Worm (Caenorhabditis elegans): ENCODE measurements around the gene Y11D7A.9.

Y11D7A.9 gene

ce11 chrIV:9224825-9225224 is 31.1 kb downstream of the Y11D7A.9 start, which contains the start of gene C46C2.3:
C46C2.3 (plus strand) TSS chrIV:9225125.
- TF ChIP-seq med-1 (GFP tag; optimal IDR thresholded peaks at IDR 0.05; ENCODE audit: insufficient read depth) (no peak), cog-1 (tag; optimal IDR thresholded peaks at IDR 0.05) (no peak), tab-1 (GFP tag; IDR thresholded peaks at IDR 0.05) (no peak), flt-1 (GFP tag; IDR thresholded peaks at IDR 0.05) (no peak)

DNA sequence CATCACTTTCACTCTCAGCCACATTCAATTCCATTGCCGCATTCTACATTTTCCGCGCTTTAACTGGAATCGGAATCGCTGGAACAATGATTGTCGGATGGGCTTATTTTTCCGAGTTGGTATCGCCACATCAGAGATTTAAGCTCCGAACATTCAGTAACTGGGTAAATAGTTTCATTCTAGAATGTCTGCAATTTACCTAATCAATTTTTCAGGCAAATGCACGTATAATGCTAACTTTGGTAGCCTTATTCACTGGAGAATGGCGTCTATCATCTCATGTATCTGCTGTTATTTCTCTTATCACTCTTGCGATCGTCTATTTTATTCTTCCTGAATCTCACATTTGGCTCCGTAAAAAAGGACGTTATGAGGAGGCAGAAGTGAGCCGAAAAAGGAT is 37.5 kb downstream of the Y11D7A.9 start:
- no peak for TF ChIP-seq tab-1 (GFP tag; IDR thresholded peaks at IDR 0.05)
- no peak for TF ChIP-seq med-1 (GFP tag; optimal IDR thresholded peaks at IDR 0.05; ENCODE audit: insufficient read depth)
- no peak for TF ChIP-seq ztf-23 (GFP tag; IDR thresholded peaks at IDR 0.05)
- no peak for TF ChIP-seq ref-1 (GFP tag; conservative IDR thresholded peaks at IDR 0.05)
- TF ChIP-seq T22C8.4 (GFP tag; IDR thresholded peaks at IDR 0.05): no peak
- no peak for TF ChIP-seq klf-2 (GFP tag; conservative IDR thresholded peaks at IDR 0.05)
- no peak for TF ChIP-seq flt-1 (GFP tag; IDR thresholded peaks at IDR 0.05)
- no peak for TF ChIP-seq ztf-29 (GFP tag; IDR thresholded peaks at IDR 0.05)
- no peak for TF ChIP-seq cog-1 (tag; optimal IDR thresholded peaks at IDR 0.05)

ce11 chrIV:9217426-9217825 is 38.5 kb downstream of the Y11D7A.9 start, which contains the start of gene C46C2.2:
C46C2.2 (plus strand) TSS chrIV:9217726.
- TF ChIP-seq tab-1 (GFP tag; IDR thresholded peaks at IDR 0.05) (no peak), ref-1 (GFP tag; conservative IDR thresholded peaks at IDR 0.05) (no peak), klf-2 (GFP tag; conservative IDR thresholded peaks at IDR 0.05) (no peak)

- TF ChIP-seq klf-2 (GFP tag; conservative IDR thresholded peaks at IDR 0.05): no peak
- no peak for TF ChIP-seq ztf-29 (GFP tag; IDR thresholded peaks at IDR 0.05)
- no peak for TF ChIP-seq T22C8.4 (GFP tag; IDR thresholded peaks at IDR 0.05)
- TF ChIP-seq cog-1 (tag; optimal IDR thresholded peaks at IDR 0.05): no peak
- no peak for TF ChIP-seq ztf-23 (GFP tag; IDR thresholded peaks at IDR 0.05)
- TF ChIP-seq flt-1 (GFP tag; IDR thresholded peaks at IDR 0.05): no peak
- no peak for TF ChIP-seq med-1 (GFP tag; optimal IDR thresholded peaks at IDR 0.05; ENCODE audit: insufficient read depth)
- TF ChIP-seq ref-1 (GFP tag; conservative IDR thresholded peaks at IDR 0.05): no peak
- TF ChIP-seq tab-1 (GFP tag; IDR thresholded peaks at IDR 0.05): no peak
Measured at ce11 chrIV:9216956-9217355, 39.0 kb downstream of the Y11D7A.9 start.

DNA sequence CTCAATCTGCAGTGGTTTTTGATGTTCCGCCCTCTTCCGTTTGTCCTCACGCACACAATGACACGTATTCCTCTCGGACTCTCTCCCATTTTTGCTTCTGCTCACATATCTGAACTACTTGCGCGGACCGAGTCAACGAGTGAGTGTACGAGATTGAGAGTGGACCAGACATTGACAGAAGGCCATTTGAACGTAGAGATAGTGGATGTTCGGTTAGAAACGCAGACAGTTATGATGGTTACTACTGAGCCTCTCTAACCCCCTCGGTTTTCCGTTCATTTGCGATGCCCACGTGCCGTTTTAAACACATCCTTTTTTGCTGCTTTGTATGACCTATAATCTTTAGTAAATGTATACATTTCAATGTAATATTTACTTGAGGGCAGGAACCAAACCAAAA is 39.5 kb downstream of the Y11D7A.9 start:
- 0 out of 2 replicates have a peak, but pooled peaks have one; percentile 11 for TF ChIP-seq flt-1 (GFP tag; IDR thresholded peaks at IDR 0.05)
- TF ChIP-seq T22C8.4 (GFP tag; IDR thresholded peaks at IDR 0.05): no peak

DNA sequence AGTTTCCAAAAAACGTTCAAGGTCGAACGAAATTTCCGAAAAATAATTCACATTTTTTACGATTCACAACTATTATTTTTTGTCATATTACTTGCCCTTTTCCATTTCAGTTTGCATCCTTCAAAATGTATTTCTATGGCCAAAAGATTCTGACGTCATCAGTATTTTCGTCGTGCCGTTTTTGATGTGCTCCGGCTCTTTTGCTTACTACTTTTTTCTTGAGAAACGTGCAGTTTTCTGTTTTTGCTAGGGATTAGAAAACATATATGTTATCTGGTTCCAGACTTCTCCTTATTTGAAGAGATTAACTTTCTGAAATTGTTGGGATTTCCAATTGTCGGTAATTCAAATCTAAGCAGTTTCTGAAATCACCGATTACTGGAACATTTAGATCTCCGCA is 40.1 kb downstream of the Y11D7A.9 start:
- TF ChIP-seq cog-1 (tag; optimal IDR thresholded peaks at IDR 0.05) (no peak), ref-1 (GFP tag; conservative IDR thresholded peaks at IDR 0.05) (no peak), ztf-23 (GFP tag; IDR thresholded peaks at IDR 0.05) (no peak), ztf-29 (GFP tag; IDR thresholded peaks at IDR 0.05) (no peak), tab-1 (GFP tag; IDR thresholded peaks at IDR 0.05) (no peak), klf-2 (GFP tag; conservative IDR thresholded peaks at IDR 0.05) (no peak), med-1 (GFP tag; optimal IDR thresholded peaks at IDR 0.05; ENCODE audit: insufficient read depth) (no peak), T22C8.4 (GFP tag; IDR thresholded peaks at IDR 0.05) (no peak), flt-1 (GFP tag; IDR thresholded peaks at IDR 0.05) (no peak)

DNA sequence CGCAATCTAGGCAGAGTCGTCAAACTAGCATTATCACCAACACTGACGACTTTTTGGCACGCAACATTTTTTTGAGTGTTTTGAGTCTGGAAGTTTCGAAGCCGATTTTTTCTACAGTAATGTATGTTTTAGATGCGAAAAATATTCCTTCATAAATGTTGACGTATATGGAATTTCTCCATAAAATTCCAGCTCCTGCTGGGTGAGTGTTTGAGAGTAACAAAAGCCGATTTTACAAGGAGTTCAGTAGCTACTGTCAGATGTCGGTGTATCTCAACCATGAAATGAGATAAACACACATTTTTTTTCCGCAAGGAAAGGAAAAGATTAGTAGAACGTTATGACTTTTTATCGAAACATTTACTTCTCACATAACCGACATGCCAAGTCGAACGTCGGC is 41.1 kb downstream of the Y11D7A.9 start:
- TF ChIP-seq ztf-23 (GFP tag; IDR thresholded peaks at IDR 0.05) (no peak), ztf-29 (GFP tag; IDR thresholded peaks at IDR 0.05) (no peak), cog-1 (tag; optimal IDR thresholded peaks at IDR 0.05) (no peak), T22C8.4 (GFP tag; IDR thresholded peaks at IDR 0.05) (no peak), med-1 (GFP tag; optimal IDR thresholded peaks at IDR 0.05; ENCODE audit: insufficient read depth) (no peak)

- TF ChIP-seq med-1 (GFP tag; optimal IDR thresholded peaks at IDR 0.05; ENCODE audit: insufficient read depth): no peak
- no peak for TF ChIP-seq cog-1 (tag; optimal IDR thresholded peaks at IDR 0.05)
- TF ChIP-seq klf-2 (GFP tag; conservative IDR thresholded peaks at IDR 0.05): no peak
- no peak for TF ChIP-seq ref-1 (GFP tag; conservative IDR thresholded peaks at IDR 0.05)
- no peak for TF ChIP-seq flt-1 (GFP tag; IDR thresholded peaks at IDR 0.05)
- TF ChIP-seq ztf-23 (GFP tag; IDR thresholded peaks at IDR 0.05): no peak
- no peak for TF ChIP-seq T22C8.4 (GFP tag; IDR thresholded peaks at IDR 0.05)
- TF ChIP-seq tab-1 (GFP tag; IDR thresholded peaks at IDR 0.05): no peak
- no peak for TF ChIP-seq ztf-29 (GFP tag; IDR thresholded peaks at IDR 0.05)
Measured at ce11 chrIV:9212121-9212520, 43.8 kb downstream of the Y11D7A.9 start, which contains the start of gene C46C2.6. C46C2.6 (plus strand) TSS chrIV:9212421.

DNA sequence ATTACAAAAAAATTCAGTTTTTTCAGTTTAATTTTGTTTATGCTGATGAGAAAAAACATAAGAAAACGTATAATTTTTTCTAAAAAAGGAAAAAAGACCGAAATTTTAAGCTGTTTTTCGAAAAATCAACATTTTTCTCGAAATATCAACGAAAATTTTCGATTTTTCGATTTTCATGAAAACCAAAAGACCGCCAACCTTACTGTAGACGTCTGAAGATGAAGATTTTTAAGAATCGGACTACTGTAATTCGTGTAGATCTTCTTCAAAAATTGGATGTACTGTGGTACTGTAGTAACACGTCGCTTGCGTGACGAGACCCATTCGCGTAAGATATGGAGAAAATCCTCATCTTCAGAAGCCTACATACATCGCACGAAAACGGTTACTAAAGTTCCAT is 45.1 kb downstream of the Y11D7A.9 start:
- no peak for TF ChIP-seq med-1 (GFP tag; optimal IDR thresholded peaks at IDR 0.05; ENCODE audit: insufficient read depth)
- no peak for TF ChIP-seq cog-1 (tag; optimal IDR thresholded peaks at IDR 0.05)
- TF ChIP-seq klf-2 (GFP tag; conservative IDR thresholded peaks at IDR 0.05): no peak
- TF ChIP-seq ztf-23 (GFP tag; IDR thresholded peaks at IDR 0.05): no peak
- no peak for TF ChIP-seq flt-1 (GFP tag; IDR thresholded peaks at IDR 0.05)
- TF ChIP-seq ref-1 (GFP tag; conservative IDR thresholded peaks at IDR 0.05): no peak
- no peak for TF ChIP-seq ztf-29 (GFP tag; IDR thresholded peaks at IDR 0.05)
- TF ChIP-seq tab-1 (GFP tag; IDR thresholded peaks at IDR 0.05): no peak
- TF ChIP-seq T22C8.4 (GFP tag; IDR thresholded peaks at IDR 0.05): no peak
